Worm (Caenorhabditis elegans): ENCODE data around the gene nspg-6.

Gene nspg-6

ce11 chrIII:7308600-7309109 is 6.1 kb downstream of the nspg-6 start, which contains the start of gene acbp-4:
Gene acbp-4, minus strand, starts transcription at chrIII:7309109.
- TF ChIP-seq elt-2 (tag; optimal IDR thresholded peaks at IDR 0.05): no peak
- TF ChIP-seq ceh-2 (tag; optimal IDR thresholded peaks at IDR 0.05): no peak
- no peak for TF ChIP-seq rnt-1 (tag; optimal IDR thresholded peaks at IDR 0.05)
- TF ChIP-seq nfya-1 (tag; optimal IDR thresholded peaks at IDR 0.05): no peak
- no peak for TF ChIP-seq zip-5 (tag; optimal IDR thresholded peaks at IDR 0.05)
- no peak for TF ChIP-seq gmeb-2 (tag; optimal IDR thresholded peaks at IDR 0.05)
- TF ChIP-seq pha-4 (tag; optimal IDR thresholded peaks at IDR 0.05): no peak
- TF ChIP-seq dmd-4 (tag; optimal IDR thresholded peaks at IDR 0.05; ENCODE audit: borderline replicate concordance): no peak
- no peak for TF ChIP-seq lin-11 (tag; optimal IDR thresholded peaks at IDR 0.05)
- TF ChIP-seq che-1 (tag; optimal IDR thresholded peaks at IDR 0.05): no peak
- no peak for TF ChIP-seq madf-2 (tag; optimal IDR thresholded peaks at IDR 0.05)
- no peak for TF ChIP-seq ceh-31 (tag; optimal IDR thresholded peaks at IDR 0.05)
- TF ChIP-seq pat-9 (tag; optimal IDR thresholded peaks at IDR 0.05): no peak
- TF ChIP-seq pag-3 (tag; optimal IDR thresholded peaks at IDR 0.05; ENCODE audit: borderline replicate concordance): no peak
- TF ChIP-seq ceh-9 (tag; optimal IDR thresholded peaks at IDR 0.05): no peak
- no peak for TF ChIP-seq F13H6.1 (tag; optimal IDR thresholded peaks at IDR 0.05)
- TF ChIP-seq npax-4 (tag; optimal IDR thresholded peaks at IDR 0.05): no peak
- no peak for TF ChIP-seq ref-2 (tag; optimal IDR thresholded peaks at IDR 0.05)
- no peak for TF ChIP-seq ahr-1 (tag; optimal IDR thresholded peaks at IDR 0.05)
- TF ChIP-seq unc-86 (tag; optimal IDR thresholded peaks at IDR 0.05): no peak

ce11 chrIII:7305649-7305977 is 9.2 kb downstream of the nspg-6 start:
- TF ChIP-seq hlh-15 (tag; optimal IDR thresholded peaks at IDR 0.05) (no peak), hlh-8 (tag; optimal IDR thresholded peaks at IDR 0.05) (no peak), pat-9 (tag; optimal IDR thresholded peaks at IDR 0.05) (no peak), K09A11.1 (tag; optimal IDR thresholded peaks at IDR 0.05; ENCODE audit: insufficient read depth) (no peak), pha-4 (tag; optimal IDR thresholded peaks at IDR 0.05) (no peak), tbx-7 (tag; optimal IDR thresholded peaks at IDR 0.05) (no peak), ceh-6 (GFP tag; optimal IDR thresholded peaks at IDR 0.05) (no peak), elt-4 (tag; optimal IDR thresholded peaks at IDR 0.05) (no peak), ahr-1 (tag; optimal IDR thresholded peaks at IDR 0.05) (no peak), lim-6 (tag; optimal IDR thresholded peaks at IDR 0.05) (no peak), zip-5 (tag; optimal IDR thresholded peaks at IDR 0.05) (no peak)

ce11 chrIII:7304961-7305648 is 9.7 kb downstream of the nspg-6 start:
- TF ChIP-seq pat-9 (tag; optimal IDR thresholded peaks at IDR 0.05) (no peak), nhr-232 (tag; optimal IDR thresholded peaks at IDR 0.05) (no peak)

ce11 chrIII:7301668-7302067 is 13.1 kb downstream of the nspg-6 start:
- TF ChIP-seq hlh-13 (GFP tag; optimal IDR thresholded peaks at IDR 0.05) (no peak), che-1 (tag; optimal IDR thresholded peaks at IDR 0.05) (no peak), odd-2 (tag; optimal IDR thresholded peaks at IDR 0.05) (no peak), sox-4 (tag; optimal IDR thresholded peaks at IDR 0.05) (no peak), zip-5 (tag; optimal IDR thresholded peaks at IDR 0.05) (no peak), pha-4 (tag; optimal IDR thresholded peaks at IDR 0.05) (no peak), lin-11 (tag; optimal IDR thresholded peaks at IDR 0.05) (no peak), ceh-22 (tag; optimal IDR thresholded peaks at IDR 0.05) (no peak), fkh-10 (GFP tag; optimal IDR thresholded peaks at IDR 0.05) (no peak), lim-6 (tag; optimal IDR thresholded peaks at IDR 0.05) (no peak), unc-3 (GFP tag; conservative IDR thresholded peaks at IDR 0.05) (no peak), unc-3 (tag; optimal IDR thresholded peaks at IDR 0.05) (no peak), hlh-8 (tag; optimal IDR thresholded peaks at IDR 0.05) (no peak), K09A11.1 (tag; optimal IDR thresholded peaks at IDR 0.05; ENCODE audit: insufficient read depth) (no peak), hlh-30 (tag; optimal IDR thresholded peaks at IDR 0.05; ENCODE audit: insufficient read depth) (no peak), ets-4 (tag; optimal IDR thresholded peaks at IDR 0.05) (no peak), dmd-4 (tag; optimal IDR thresholded peaks at IDR 0.05; ENCODE audit: borderline replicate concordance) (no peak), ceh-6 (GFP tag; optimal IDR thresholded peaks at IDR 0.05) (no peak), sox-2 (GFP tag; IDR thresholded peaks at IDR 0.05) (no peak), nhr-232 (tag; optimal IDR thresholded peaks at IDR 0.05) (no peak), eyg-1 (tag; optimal IDR thresholded peaks at IDR 0.05) (no peak)
